Worm (Caenorhabditis elegans) whole organism, L4 larva: ENCODE measurements around the gene K10G9.2.

Experiments
- aha-1 ChIP-seq: fragments of 150-350 bp; peaks from one replicate; lab custom pipeline; 2014; ENCODE audit warnings: missing biosample characterization, missing genetic modification characterization
- dmd-9 ChIP-seq: fragments of 200-800 bp; sonication (Bioruptor generic); IDR thresholded peaks from 2 replicates; pipeline ENCODE4 v1.3.6; 2022; ENCODE audit warnings: missing genetic modification reagents, missing genetic modification characterization, missing compliant biosample characterization
- jun-1 ChIP-seq: fragments of 150-350 bp; optimal IDR thresholded peaks from 2 replicates; lab custom pipeline; 2014; ENCODE audit warnings: missing biosample characterization, missing genetic modification reagents, missing genetic modification characterization
- lin-29 ChIP-seq: fragments of 200-800 bp; sonication (Bioruptor generic); IDR thresholded peaks from 2 replicates; pipeline ENCODE4 v1.3.6; 2022; ENCODE audit warnings: missing genetic modification reagents, missing genetic modification characterization, missing compliant biosample characterization
- mdl-1 ChIP-seq, 2 experiments: fragments of 150-350 bp in 1 of 2; sonication (generic microtip) in 1 of 2; optimal IDR thresholded peaks; 2 replicates each; lab custom pipeline; 2014 to 2017; ENCODE audit warnings: missing biosample characterization in 2 of 2, missing genetic modification characterization in 2 of 2
- nhr-237 ChIP-seq: sonication (generic microtip); optimal IDR thresholded peaks from 2 replicates; lab custom pipeline; 2017; ENCODE audit warnings: missing biosample characterization, missing genetic modification characterization
- nhr-28 ChIP-seq: fragments of 150-350 bp; optimal IDR thresholded peaks from 2 replicates; lab custom pipeline; 2014; ENCODE audit warnings: missing biosample characterization, missing genetic modification characterization
- zfp-2 ChIP-seq: sonication (generic microtip); optimal IDR thresholded peaks from 2 replicates; lab custom pipeline; 2016; ENCODE audit warnings: mild to moderate bottlenecking, missing genetic modification characterization, missing compliant biosample characterization
- ztf-11 ChIP-seq: fragments of 150-350 bp; optimal IDR thresholded peaks from 2 replicates; lab custom pipeline; 2014; ENCODE audit warnings: missing biosample characterization, missing genetic modification characterization

DNA sequence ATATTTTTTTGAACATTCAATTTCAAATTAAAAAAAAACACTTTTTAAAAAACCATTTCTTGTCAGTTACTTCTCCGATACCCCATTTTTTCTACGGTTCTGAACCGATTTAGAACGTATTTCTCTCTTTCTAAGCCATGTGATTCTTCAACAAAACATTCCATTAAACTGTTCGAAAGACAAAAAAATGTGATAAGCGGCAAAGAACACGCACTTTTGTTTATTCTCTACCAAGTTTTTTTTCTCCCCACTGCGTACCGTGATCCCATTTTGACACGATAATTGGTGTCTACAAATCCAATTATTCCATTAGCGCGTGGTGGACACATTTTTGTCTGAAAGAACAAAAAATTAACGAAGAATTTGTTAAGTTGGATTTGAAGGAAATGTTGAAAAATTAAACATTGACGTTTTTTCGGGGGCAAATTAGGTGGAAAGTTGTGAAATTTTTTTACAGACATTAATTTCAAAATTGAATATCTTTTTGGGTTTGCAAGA lies 44.3 kb upstream of the K10G9.2 start:
- TF ChIP-seq zfp-2: no peak
- TF ChIP-seq ztf-11 (tag; lab: Kevin White, UChicago): no peak
- no peak for TF ChIP-seq aha-1
- TF ChIP-seq dmd-9 (GFP tag; lab: Robert Waterston, UW): no peak
- no peak for TF ChIP-seq nhr-28 (tag; lab: Kevin White, UChicago)
- no peak for TF ChIP-seq lin-29
- no peak for TF ChIP-seq jun-1 (tag; lab: Kevin White, UChicago)
- peak in 1 of 2 experiments; percentile 45 for TF ChIP-seq mdl-1 (tag; optimal IDR thresholded peaks at IDR 0.05; lab: Kevin White, UChicago)
- no peak for TF ChIP-seq nhr-237 (tag; lab: Kevin White, UChicago)
